Fruit fly (Drosophila melanogaster) whole organism, larva: Measurements from ENCODE around the gene mag.
A peak's percentile ranks its signal among the peaks of the same experiment; 100 is the strongest.

Experiments
- noc ChIP-seq: fragments of 200-800 bp; sonication (Bioruptor generic); optimal IDR thresholded peaks from 3 replicates; lab custom pipeline; 2019; ENCODE audit warnings: missing biosample characterization, mild to moderate bottlenecking, missing genetic modification characterization, moderate library complexity

Gene mag

DNA sequence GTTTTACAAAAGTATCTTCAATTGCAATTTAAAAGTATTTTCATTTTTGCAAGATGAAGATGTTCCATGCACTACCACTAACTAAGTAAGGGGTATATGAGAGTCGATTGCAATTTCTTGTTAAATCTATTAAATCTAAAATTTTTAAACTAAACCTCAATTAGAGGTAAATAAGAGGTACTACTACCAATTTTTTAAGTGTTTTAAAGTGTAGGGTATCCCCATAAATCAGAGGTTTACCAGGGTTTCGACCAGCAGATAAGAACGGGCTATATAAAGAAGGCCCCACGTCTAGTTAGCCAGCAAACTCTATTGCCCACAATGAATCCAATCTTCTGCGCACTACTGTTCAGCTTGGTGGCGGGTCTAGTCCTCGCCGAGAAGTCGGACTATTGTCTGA, at the start of gene mag:
mag (plus strand) TSS at position 301 of the 400 bp plus-strand sequence.
- no peak for TF ChIP-seq noc (tag; lab: Kevin White, UChicago)

DNA sequence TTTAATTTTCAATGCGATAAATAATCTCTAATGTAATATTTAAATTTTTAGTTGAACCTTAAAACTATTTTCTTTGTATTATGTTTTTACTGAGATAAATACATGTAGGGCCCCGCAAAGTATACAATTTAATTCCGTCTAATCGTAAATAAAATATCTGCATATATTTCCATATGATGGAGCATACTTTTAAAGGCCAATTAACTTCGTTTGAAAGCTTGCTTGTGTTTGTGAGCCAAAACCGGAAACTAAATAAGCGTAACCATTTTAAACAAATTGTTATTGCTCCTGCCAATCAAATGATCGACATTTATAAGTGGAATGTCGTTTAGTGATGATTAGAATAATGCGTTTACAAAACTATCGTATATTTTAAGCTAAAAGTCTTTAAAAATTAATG, 49.7 kb upstream of the mag start:
- TF ChIP-seq noc (tag; lab: Kevin White, UChicago) = no peak

DNA sequence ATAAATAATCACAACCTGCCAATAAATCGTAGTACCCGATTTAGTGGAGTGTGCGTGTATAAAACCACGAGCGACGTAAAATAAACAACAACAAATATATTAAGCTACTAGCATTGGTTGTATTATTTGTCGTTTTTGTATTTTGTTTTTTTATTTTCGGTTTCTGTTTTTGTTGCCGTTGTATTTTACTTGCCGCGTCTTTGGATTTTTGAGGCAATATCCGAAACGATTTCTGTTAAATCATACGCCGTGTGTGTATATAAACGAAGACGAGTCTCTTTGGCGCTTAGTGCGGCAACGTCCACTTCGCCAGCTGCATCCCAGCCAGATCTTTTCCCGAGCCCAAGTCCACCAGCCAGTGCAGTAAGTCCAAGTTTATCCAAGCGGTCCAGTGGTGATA, 47.2 kb upstream of the mag start, which contains the start of gene zye:
zye (plus strand) TSS at position 301 of the 400 bp plus-strand sequence.
- no peak for TF ChIP-seq noc (tag; lab: Kevin White, UChicago)

DNA sequence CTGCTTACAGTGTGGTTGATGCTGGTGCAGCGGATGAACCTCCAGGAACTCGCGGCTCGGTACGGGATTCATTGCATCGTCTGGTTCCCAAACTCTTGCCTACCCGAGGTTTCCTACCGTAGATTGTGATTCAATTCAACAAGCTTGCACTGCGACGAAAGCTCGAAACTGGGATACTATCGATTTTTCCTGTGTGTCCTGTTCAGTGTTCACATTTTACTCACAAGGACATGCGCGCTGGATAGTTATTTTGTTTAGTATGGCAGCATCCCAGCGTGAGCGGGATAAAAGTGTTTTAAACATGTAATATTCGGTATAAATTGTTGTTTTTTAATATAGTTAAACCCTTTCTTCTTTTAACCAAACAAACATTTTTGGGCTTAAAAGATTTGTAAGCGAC, 34.6 kb upstream of the mag start, which contains the start of gene CG5282:
CG5282 (minus strand) TSS at position 184 of the 400 bp plus-strand sequence.
- TF ChIP-seq noc (tag; lab: Kevin White, UChicago) = no peak

DNA sequence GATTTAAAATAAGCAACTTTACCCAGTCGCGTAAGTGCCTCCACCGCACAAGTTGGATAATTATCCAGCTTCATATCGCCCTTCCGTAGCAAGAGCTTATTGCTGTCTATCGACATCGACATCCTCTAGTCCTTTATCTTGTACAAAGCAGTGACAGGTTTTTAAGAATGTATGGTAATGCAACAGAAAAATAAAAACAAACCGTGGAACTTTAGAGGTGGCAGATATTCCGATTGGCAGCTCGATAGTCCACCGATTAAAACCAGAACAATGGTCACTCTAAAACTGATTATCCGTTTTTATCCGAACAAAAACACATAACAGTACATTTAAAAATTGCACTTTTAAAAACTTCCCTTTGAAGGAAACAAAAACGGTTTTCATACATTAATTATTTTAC, 33.0 kb upstream of the mag start, which contains the start of gene CG5274:
CG5274 (minus strand) TSS at position 218 of the 400 bp plus-strand sequence.
- no peak for TF ChIP-seq noc (tag; lab: Kevin White, UChicago)

DNA sequence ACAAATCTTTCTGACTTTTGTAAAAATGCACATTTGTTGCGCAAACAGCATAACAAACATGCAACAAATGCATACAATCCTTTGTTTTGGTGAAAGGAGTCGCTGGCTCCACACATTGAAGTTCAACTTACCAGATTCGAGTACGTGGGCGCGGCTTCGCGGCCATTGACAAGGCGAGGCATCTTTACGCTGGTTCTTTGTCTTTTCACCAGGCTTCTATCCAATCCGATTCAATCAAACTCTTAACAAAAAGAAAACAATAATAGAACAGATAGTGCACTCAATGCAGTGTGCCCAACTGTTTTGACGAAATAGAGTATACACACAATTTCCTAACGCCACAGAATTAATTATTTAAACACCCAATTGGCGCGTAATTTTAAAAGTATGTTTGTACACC, 30.3 kb upstream of the mag start, which contains the start of gene CG5262:
CG5262 (minus strand) TSS at position 294 of the 400 bp plus-strand sequence.
- TF ChIP-seq noc (tag; lab: Kevin White, UChicago) = no peak

DNA sequence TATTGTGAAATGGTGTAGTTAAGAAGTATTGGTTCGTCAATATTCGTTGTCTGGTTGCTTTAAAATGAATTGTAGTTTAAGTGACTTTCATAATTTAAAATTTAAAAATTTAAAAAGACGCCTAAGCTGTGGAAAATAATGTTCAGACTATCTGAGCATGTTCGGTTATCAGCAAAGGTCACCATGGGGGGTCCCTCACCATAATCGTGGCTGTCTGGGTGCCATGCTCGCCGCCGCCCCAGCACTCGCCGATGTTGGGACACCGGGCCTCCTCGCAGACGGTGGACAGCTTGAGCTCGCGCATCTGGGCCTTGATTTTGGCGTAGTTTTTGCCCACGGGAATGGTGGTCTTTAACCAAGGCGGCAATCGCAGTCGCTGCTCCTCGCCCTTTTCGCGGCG, 28.9 kb upstream of the mag start:
- no peak for TF ChIP-seq noc (tag; lab: Kevin White, UChicago)

DNA sequence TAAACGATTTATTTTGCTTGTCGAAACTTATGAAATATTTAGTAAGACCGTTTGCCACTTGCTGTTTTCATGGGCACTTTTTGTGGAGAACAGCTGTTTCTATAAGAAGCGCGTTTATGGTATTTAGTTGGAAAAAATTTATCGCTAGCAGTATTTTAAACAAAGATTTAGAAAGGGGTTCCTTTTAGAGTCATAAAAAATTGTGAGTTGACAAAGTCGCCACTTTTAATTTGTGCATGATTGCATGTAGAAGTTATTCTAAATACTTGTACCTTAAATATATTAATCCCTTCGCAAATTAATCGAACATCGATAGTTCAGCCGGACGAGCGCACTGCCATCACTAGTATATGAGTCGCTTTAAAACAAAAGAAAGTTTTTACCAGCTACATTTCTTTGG, 28.2 kb upstream of the mag start, which contains the start of the genes Las and Psn:
Las (minus strand) TSS at position 65 of the 400 bp plus-strand sequence.
Psn (plus strand) TSS at position 172 of the 400 bp plus-strand sequence.
- TF ChIP-seq noc (tag; lab: Kevin White, UChicago) = no peak

DNA sequence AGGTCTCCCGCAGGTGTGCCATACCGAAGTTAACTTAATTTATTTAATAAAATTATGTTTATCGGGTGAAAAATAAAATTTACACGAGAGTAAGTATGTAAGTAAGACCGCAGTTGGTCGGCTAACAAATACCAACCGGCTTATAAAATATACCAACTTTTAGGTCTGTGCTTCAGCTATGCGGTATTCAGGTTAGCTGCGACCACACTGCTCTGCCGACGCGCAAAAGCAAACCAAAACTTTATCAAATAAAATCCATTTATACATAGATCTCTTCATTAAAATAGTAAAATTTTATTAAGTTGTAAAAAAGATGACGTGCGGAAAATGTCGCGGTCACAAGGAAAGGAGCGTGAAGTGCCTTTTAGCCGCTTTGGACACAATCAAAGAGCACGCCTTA, 24.4 kb upstream of the mag start, which contains the start of the genes mRpL15 and CtIP:
mRpL15 (minus strand) TSS at position 141 of the 400 bp plus-strand sequence.
CtIP (plus strand) TSS at position 182 of the 400 bp plus-strand sequence.
- no peak for TF ChIP-seq noc (tag; lab: Kevin White, UChicago)

DNA sequence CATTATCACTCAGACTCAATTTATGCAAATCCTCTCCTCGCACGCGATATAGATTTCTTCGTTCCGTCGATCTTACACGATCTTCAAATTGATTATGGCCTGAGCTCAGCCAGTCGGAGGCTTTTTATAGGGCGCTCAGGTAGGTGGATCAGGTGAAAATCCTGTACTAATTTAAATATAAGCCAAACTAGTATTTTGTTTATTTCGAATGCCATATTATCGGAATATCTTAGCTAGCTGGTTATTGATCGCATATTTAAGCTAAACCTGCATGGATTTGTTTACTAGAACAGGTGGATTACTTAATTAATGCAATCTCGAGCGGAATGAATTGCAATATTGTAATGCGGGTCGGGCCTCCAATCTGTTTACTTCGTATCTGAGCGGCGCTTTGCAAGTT, 20.7 kb upstream of the mag start, which contains the start of gene Hpd:
Hpd (minus strand) TSS at position 101 of the 400 bp plus-strand sequence.
- no peak for TF ChIP-seq noc (tag; lab: Kevin White, UChicago)

DNA sequence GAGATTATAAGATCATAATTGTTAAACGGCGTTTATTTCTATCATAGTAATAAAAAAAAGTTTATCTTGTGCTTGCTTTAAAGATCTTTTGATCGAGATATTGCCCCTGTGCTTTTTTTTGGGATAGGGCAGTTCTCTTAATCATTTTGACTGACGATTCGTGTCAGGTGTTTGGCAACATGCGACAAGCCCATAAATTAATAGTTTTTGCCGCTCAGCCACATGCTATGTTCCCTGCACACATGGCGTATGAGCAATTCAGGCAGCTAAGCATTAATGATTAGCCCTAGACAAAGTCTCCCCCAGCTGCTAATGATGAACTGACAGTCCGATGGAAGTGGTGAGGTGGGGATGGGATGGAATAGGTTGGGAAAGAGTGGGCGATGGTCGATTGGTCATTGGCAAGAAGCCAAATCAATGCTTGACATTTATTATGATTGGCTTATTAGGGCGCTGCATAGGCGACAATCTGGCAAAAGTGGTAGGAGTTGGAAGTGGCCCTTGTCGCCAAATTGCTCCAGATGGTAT, 19.5 kb upstream of the mag start:
- no peak for TF ChIP-seq noc (tag; lab: Kevin White, UChicago)

DNA sequence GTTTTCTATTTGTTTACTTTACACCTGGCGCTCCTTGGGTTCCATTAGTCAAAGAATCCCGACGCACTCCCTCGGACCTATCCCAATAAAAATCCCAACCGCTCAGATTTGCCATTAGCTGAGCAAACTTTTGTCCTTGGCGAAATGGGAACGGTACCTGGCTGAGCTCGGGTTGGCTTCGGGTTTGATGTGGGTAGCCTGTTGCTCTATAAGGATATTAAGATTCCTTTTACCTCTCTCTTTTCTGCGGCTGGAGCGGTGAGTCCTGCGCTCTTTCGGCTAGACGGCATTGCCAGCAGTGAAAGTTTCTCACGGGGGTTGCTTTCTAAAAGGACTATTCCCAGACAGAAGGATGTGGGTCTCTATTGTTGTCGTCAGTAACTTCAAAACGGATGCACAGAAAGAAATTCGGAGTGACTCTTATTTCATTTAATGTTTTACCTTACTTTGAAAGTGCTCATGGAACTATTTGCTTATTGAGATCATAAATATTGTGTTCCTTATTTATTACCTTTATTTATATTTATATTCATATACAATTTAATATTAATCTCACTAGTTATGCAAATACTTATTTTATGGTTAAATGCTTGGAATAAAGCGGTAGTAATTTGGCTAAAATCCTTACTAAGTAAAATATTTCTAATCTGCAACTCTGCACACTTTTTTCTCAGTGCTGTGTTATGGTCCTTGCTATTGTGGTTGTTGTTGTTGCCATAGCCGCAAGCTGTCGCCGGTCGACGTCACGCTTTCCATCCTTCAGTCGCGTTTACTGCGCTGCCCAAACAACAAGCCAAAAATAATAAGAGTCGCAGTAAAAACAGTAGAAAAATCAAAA, 18.6 kb upstream of the mag start, which contains the start of gene CG5910:
CG5910 (plus strand) TSS at position 788 of the 838 bp plus-strand sequence.
- peak; percentile 51 for TF ChIP-seq noc (tag; lab: Kevin White, UChicago)

DNA sequence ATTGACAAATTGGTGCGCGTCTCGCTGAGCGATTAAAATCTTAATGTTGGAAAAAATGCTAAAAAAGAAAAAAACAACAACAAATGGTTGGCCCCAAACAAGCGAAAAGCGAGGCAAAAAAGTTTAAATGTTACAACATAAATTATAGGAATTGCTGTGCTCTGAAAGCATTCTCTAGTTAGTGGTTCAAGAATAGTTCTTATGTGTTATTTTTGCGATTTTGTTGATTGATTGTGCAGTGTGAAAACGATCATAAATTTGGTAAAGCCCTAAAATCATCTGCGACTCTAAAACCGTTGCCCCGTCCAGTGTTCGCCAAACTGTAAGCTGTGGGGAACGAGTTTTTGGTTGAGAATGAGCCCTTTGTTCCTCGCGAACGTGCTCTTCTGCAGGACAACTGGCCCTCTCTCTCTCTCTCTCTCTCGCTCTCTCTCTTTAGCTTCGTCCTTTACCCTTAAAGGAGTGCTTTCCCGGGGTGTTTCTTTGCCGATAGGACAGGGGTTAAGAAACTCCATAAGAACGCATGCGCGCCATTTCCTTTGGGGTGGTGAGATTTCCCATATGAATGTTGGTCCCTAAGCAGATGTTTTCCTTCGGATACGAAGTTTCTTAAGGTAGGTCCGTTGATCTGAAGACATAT, 17.7 kb upstream of the mag start:
- no peak for TF ChIP-seq noc (tag; lab: Kevin White, UChicago)

DNA sequence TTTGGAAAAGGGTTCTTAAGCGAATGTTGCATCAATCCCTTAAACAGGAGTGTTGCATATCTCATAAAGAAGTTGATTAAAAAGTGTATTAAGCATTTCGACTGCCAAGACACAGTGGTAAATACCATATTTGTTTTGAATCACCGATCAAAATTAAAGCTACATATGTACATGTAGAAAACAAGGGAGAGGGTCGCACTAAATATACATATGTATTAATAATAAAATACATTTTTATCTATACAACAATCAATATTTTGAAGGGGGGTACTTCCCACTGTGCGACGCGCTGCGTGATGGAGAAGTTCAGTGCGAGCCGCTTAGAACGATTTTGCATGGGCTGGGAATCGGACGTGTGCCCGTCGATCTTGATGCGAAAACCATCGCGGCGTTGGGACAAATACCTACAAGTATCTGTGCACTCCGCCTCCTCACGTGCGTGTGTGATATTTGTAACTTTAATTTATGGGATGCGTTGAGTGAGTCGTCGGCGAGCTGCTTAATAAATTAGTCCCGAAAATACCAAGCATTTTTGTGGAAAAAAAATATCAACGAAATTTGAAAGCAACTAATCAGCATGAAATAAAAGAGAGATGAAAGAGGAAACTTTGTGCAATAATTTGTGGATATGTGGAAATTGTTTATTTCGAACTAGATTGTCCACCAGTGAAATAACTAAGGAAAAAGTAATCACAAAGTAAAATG, 15.5 kb upstream of the mag start:
- peak; percentile 83 for TF ChIP-seq noc (tag; lab: Kevin White, UChicago)

DNA sequence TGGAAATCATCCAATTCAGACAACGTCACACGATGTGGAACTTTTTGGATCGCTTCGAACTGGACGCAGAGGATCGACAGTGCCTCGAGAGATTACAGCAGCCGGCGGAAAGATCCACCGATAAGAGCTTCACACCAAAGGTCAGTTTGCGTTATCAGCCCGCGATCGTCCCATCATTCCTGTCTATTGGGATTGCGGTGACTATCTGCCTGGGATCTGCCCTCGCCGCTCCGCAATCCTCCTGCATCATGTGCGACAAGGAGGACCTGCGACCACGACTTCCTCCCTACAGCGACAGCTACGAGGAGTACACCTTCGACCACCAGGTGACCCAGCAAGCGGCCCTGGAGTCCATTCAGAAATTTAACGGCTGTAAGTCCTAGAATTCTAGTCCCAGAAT, 14.5 kb upstream of the mag start:
- TF ChIP-seq noc (tag; lab: Kevin White, UChicago) = no peak
